Fruit fly (Drosophila melanogaster): ENCODE results near the gene Lip4.

Lip4 gene

DNA sequence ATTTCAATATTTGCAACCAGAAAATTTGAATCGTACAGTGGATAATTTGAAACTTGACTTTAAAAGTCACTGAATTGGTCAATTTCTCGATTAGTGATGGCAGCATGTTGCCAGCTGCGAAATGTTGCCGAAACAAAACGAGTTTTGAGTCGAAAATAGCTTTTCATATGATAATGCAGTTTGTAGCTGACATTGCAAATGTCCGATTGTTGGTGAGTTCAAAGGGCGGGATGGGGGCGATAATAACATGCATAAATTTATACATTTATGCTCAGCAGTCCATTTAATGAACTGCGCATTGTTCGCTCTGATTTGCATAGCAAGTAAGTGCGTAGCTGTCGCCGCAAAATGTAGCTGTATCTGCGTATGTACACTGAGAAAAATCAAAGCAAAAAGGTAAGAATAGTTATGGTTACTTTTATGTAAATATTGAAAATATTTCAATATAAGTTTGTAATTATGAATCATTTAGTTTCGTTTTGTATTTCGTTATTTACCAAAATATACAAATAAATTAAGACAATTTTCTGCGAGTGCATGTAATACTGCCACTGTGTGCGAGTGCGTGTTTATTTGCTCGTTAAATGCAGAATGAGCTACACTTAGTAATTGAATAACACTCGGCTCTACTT, at the start of gene Lip4 (continued):
- 0 out of 2 replicates have a peak, but pooled peaks have one; percentile 36 for TF ChIP-seq sens-2 (GFP tag; IDR thresholded peaks at IDR 0.05)
- TF ChIP-seq psq (GFP tag; optimal IDR thresholded peaks at IDR 0.05): no peak
- no peak for TF ChIP-seq CG31365 (tag; optimal IDR thresholded peaks at IDR 0.05)
- TF ChIP-seq Deaf1 (tag; optimal IDR thresholded peaks at IDR 0.05): peak; percentile 53
- peak; percentile 4 for TF ChIP-seq zfh2 (GFP tag; optimal IDR thresholded peaks at IDR 0.05)
- TF ChIP-seq CG4820 (GFP tag; optimal IDR thresholded peaks at IDR 0.05): peak; percentile 62
- TF ChIP-seq prd (optimal IDR thresholded peaks at IDR 0.05): no peak
- TF ChIP-seq prd (GFP tag; IDR thresholded peaks at IDR 0.05): peak; percentile 86
- peak; percentile 52 for TF ChIP-seq CG1529 (GFP tag; optimal IDR thresholded peaks at IDR 0.05)
- TF ChIP-seq Dref (GFP tag; IDR thresholded peaks at IDR 0.05): no peak
- no peak for TF ChIP-seq Rx (GFP tag; IDR thresholded peaks at IDR 0.05)
- no peak for TF ChIP-seq CG14965 (GFP tag; optimal IDR thresholded peaks at IDR 0.05; ENCODE audit: borderline replicate concordance)
- no peak for TF ChIP-seq disco-r (GFP tag; optimal IDR thresholded peaks at IDR 0.05)
- no peak for TF ChIP-seq mirr (GFP tag; optimal IDR thresholded peaks at IDR 0.05)
- peak; percentile 83 for TF ChIP-seq CG7372 (GFP tag; IDR thresholded peaks at IDR 0.05)
- peak; percentile 66 for TF ChIP-seq CG4424 (GFP tag; optimal IDR thresholded peaks at IDR 0.05)
- peak; percentile 77 for TF ChIP-seq Awh (GFP tag; IDR thresholded peaks at IDR 0.05)
- TF ChIP-seq CG12391 (tag; optimal IDR thresholded peaks at IDR 0.05): peak; percentile 81
- TF ChIP-seq CG13296 (GFP tag; optimal IDR thresholded peaks at IDR 0.05): peak; percentile 80
- TF ChIP-seq Vsx1 (GFP tag; optimal IDR thresholded peaks at IDR 0.05): no peak
- no peak for TF ChIP-seq Optix (GFP tag; IDR thresholded peaks at IDR 0.05)
- no peak for TF ChIP-seq p53 (GFP tag; optimal IDR thresholded peaks at IDR 0.05)
- peak; percentile 38 for TF ChIP-seq CG4328 (GFP tag; optimal IDR thresholded peaks at IDR 0.05)
- peak; percentile 83 for TF ChIP-seq CG2712 (tag; optimal IDR thresholded peaks at IDR 0.05)
- no peak for TF ChIP-seq Adf1 (GFP tag; IDR thresholded peaks at IDR 0.05)
- TF ChIP-seq Sry-β (GFP tag; optimal IDR thresholded peaks at IDR 0.05): no peak
- TF ChIP-seq gsb-n (tag; optimal IDR thresholded peaks at IDR 0.05): peak; percentile 66
- peak; percentile 82 for TF ChIP-seq CG1603 (tag; optimal IDR thresholded peaks at IDR 0.05)
- no peak for TF ChIP-seq Bgb (GFP tag; IDR thresholded peaks at IDR 0.05; ENCODE audit: partially characterized antibody)
- no peak for TF ChIP-seq CG9876 (GFP tag; optimal IDR thresholded peaks at IDR 0.05)
- TF ChIP-seq abd-A (tag; optimal IDR thresholded peaks at IDR 0.05): no peak
- TF ChIP-seq D19A (tag; optimal IDR thresholded peaks at IDR 0.05): peak; percentile 64
- TF ChIP-seq tna (GFP tag; IDR thresholded peaks at IDR 0.05; ENCODE audit: partially characterized antibody): no peak
- no peak for TF ChIP-seq shn (GFP tag; optimal IDR thresholded peaks at IDR 0.05)
- TF ChIP-seq ems (GFP tag; optimal IDR thresholded peaks at IDR 0.05): peak; percentile 62
- peak; percentile 34 for TF ChIP-seq pho (GFP tag; optimal IDR thresholded peaks at IDR 0.05)
- no peak for TF ChIP-seq her (GFP tag; optimal IDR thresholded peaks at IDR 0.05)
- TF ChIP-seq HLH4C (GFP tag; IDR thresholded peaks at IDR 0.05; ENCODE audit: partially characterized antibody): no peak
- TF ChIP-seq dmrt99B (tag; optimal IDR thresholded peaks at IDR 0.05): peak; percentile 84
- no peak for TF ChIP-seq hkb (optimal IDR thresholded peaks at IDR 0.05)
- peak; percentile 82 for TF ChIP-seq hkb (GFP tag; IDR thresholded peaks at IDR 0.05)
- TF ChIP-seq zen (tag; optimal IDR thresholded peaks at IDR 0.05): peak; percentile 84
- TF ChIP-seq Hey (tag; optimal IDR thresholded peaks at IDR 0.05): no peak
- TF ChIP-seq HLH3B (GFP tag; IDR thresholded peaks at IDR 0.05): peak; percentile 83
- TF ChIP-seq CG10274 (GFP tag; optimal IDR thresholded peaks at IDR 0.05): no peak
- peak; percentile 54 for TF ChIP-seq CG18619 (GFP tag; optimal IDR thresholded peaks at IDR 0.05)
- TF ChIP-seq Blimp-1 (GFP tag; optimal IDR thresholded peaks at IDR 0.05): peak; percentile 70
- no peak for TF ChIP-seq z (GFP tag; IDR thresholded peaks at IDR 0.05)
- TF ChIP-seq Dbx (GFP tag; IDR thresholded peaks at IDR 0.05): no peak; the same call in 1 of the 3 replicates
- peak; percentile 82 for TF ChIP-seq PHDP (tag; optimal IDR thresholded peaks at IDR 0.05)
- TF ChIP-seq Dfd (GFP tag; optimal IDR thresholded peaks at IDR 0.05): no peak
